Fruit fly (Drosophila melanogaster) S2 (cell line): ENCODE data around the gene mRpS9.

ENCODE experiments used
- CG8478 ChIP-seq: fragments of >200 bp; optimal IDR thresholded peaks from 2 replicates; lab custom pipeline; 2018
- CTCF ChIP-seq, 2 experiments: fragments of >200 bp; optimal IDR thresholded peaks; 2 replicates each; lab custom pipeline; 2018

DNA sequence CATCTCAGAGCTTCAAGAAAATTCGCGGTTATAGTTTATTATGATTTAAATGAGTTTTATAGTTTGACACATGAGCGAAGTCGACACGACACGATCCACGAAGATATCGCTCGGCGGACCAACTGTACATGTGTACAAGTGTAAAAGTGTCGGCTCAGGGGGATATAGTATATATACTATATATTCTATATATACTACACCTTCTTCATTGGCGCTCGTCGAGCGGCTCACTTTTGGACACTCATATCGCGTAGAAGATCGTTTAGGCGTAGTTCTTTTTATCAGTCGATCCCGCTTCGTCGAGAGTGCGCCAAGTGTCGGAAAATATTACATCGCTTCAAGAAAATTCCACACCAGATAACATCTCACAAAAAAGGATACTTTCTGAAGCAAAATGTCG lies 11.4 kb downstream of the mRpS9 start, which contains the start of gene wtrw:
- no peak for TF ChIP-seq CG8478 (lab: Kevin White, UChicago)
- no peak for TF ChIP-seq CTCF (optimal IDR thresholded peaks at IDR 0.05; lab: Kevin White, UChicago)
